Worm (Caenorhabditis elegans): ENCODE data around the gene rrf-3.

Gene rrf-3

ce11 chrII:8149930-8150329, 12.3 kb upstream of the rrf-3 start, which contains the start of gene F10B5.3:
TSS of gene F10B5.3 (minus strand) at chrII:8150030.
- no peak for TF ChIP-seq hlh-30 (tag; optimal IDR thresholded peaks at IDR 0.05; ENCODE audit: insufficient read depth)
- no peak for TF ChIP-seq nhr-232 (tag; optimal IDR thresholded peaks at IDR 0.05)
- no peak for TF ChIP-seq pag-3 (tag; optimal IDR thresholded peaks at IDR 0.05; ENCODE audit: borderline replicate concordance)
- no peak for TF ChIP-seq ref-2 (tag; optimal IDR thresholded peaks at IDR 0.05)
- TF ChIP-seq K09A11.1 (tag; optimal IDR thresholded peaks at IDR 0.05; ENCODE audit: insufficient read depth): no peak
- no peak for TF ChIP-seq syd-9 (tag; optimal IDR thresholded peaks at IDR 0.05)

ce11 chrII:8152711-8153325, 9.4 kb upstream of the rrf-3 start:
- no peak for TF ChIP-seq fax-1 (tag; optimal IDR thresholded peaks at IDR 0.05)
- no peak for TF ChIP-seq madf-2 (tag; optimal IDR thresholded peaks at IDR 0.05)
- peak; percentile 92 for TF ChIP-seq unc-42 (tag; optimal IDR thresholded peaks at IDR 0.05)
- TF ChIP-seq lin-11 (tag; optimal IDR thresholded peaks at IDR 0.05): no peak
- TF ChIP-seq hlh-8 (tag; optimal IDR thresholded peaks at IDR 0.05): no peak
- no peak for TF ChIP-seq pag-3 (tag; optimal IDR thresholded peaks at IDR 0.05; ENCODE audit: borderline replicate concordance)
- no peak for TF ChIP-seq pha-4 (tag; optimal IDR thresholded peaks at IDR 0.05)
- no peak for TF ChIP-seq ceh-2 (tag; optimal IDR thresholded peaks at IDR 0.05)
- no peak for TF ChIP-seq pha-2 (tag; optimal IDR thresholded peaks at IDR 0.05)

DNA sequence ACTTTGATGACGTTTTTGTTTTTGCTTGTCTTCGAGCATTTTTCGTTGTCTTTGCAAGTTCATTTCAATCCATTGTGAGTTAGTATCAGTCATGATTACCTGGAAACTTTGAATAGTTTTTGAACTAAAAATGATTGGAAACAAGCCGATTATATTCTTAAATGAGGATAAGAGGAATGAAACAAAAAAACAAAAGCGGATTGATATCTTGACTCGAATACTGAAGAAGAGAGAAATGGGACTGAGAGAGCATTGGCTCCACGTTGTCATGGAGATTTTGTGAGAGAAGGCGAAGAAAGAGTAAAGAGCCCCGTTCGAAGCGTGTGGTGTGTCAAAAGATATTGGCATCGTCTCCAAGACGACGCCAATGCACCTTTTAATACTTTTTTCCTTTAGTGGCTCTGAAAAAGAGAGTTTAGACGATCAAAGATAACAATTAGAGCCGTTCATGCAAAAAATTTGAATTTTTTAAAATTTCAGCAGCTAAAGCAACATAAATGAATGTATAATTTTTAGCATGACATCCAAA, 5.4 kb upstream of the rrf-3 start, which contains the start of the genes tub-1 and tmem-138:
Gene tub-1 (minus strand): TSS at position 101 of the 529 bp plus-strand sequence.
Gene tmem-138 (plus strand): TSS at position 479 of the 529 bp plus-strand sequence.
- TF ChIP-seq unc-3 (GFP tag; conservative IDR thresholded peaks at IDR 0.05) (no peak), unc-3 (tag; optimal IDR thresholded peaks at IDR 0.05) (no peak), pros-1 (tag; optimal IDR thresholded peaks at IDR 0.05) (no peak), ceh-45 (GFP tag; IDR thresholded peaks at IDR 0.05) (no peak)

ce11 chrII:8157991-8158390, 4.3 kb upstream of the rrf-3 start, which contains the start of gene pch-2:
TSS of gene pch-2 (plus strand) at chrII:8158349.
- no peak for TF ChIP-seq nhr-232 (tag; optimal IDR thresholded peaks at IDR 0.05)
- no peak for TF ChIP-seq ceh-34 (tag; optimal IDR thresholded peaks at IDR 0.05)
- no peak for TF ChIP-seq pax-1 (tag; optimal IDR thresholded peaks at IDR 0.05)
- no peak for TF ChIP-seq hlh-6 (tag; optimal IDR thresholded peaks at IDR 0.05)
- TF ChIP-seq hlh-8 (tag; optimal IDR thresholded peaks at IDR 0.05): no peak
- peak; percentile 2 for TF ChIP-seq unc-42 (tag; optimal IDR thresholded peaks at IDR 0.05)
- TF ChIP-seq nfya-1 (tag; optimal IDR thresholded peaks at IDR 0.05): peak; percentile 11

- TF ChIP-seq K09A11.1 (tag; optimal IDR thresholded peaks at IDR 0.05; ENCODE audit: insufficient read depth): no peak
- TF ChIP-seq rnt-1 (tag; optimal IDR thresholded peaks at IDR 0.05): no peak
- TF ChIP-seq C08G9.2 (tag; optimal IDR thresholded peaks at IDR 0.05): no peak
- TF ChIP-seq ceh-19 (GFP tag; optimal IDR thresholded peaks at IDR 0.05): no peak
- TF ChIP-seq hlh-8 (tag; optimal IDR thresholded peaks at IDR 0.05): no peak
- no peak for TF ChIP-seq dve-1 (tag; optimal IDR thresholded peaks at IDR 0.05)
- no peak for TF ChIP-seq pha-4 (tag; optimal IDR thresholded peaks at IDR 0.05)
- TF ChIP-seq ttx-3 (tag; optimal IDR thresholded peaks at IDR 0.05): no peak
- no peak for TF ChIP-seq ceh-30 (tag; optimal IDR thresholded peaks at IDR 0.05)
Observed at ce11 chrII:8160916-8161315, 1.3 kb upstream of the rrf-3 start.

DNA sequence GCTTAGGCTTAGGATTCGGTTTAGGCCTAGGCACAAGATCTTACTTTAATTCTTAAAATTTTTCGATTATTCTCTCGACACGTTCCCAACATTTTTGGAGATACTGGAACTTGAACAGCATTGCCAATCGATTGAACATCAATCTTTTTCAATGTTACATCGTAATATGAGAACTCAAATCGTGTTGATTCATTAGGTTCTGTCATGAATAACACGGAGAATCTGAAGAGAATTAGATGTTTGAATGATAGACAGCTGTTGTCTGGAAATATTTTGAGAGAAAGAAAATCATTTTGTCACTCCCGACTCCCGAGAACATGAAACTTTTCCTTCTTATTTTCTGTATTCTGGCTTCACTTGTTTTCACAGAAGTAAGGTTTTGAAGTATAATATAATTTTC, 7.0 kb downstream of the rrf-3 start, which contains the start of gene T05C12.15:
Gene T05C12.15 (plus strand): TSS at position 301 of the 400 bp plus-strand sequence.
- TF ChIP-seq unc-55 (GFP tag; optimal IDR thresholded peaks at IDR 0.05): peak; percentile 20
- no peak for TF ChIP-seq ceh-30 (tag; optimal IDR thresholded peaks at IDR 0.05)

Data from whole organism, late embryonic.